Worm (Caenorhabditis elegans): ENCODE results near the gene eri-3.

Gene eri-3

DNA sequence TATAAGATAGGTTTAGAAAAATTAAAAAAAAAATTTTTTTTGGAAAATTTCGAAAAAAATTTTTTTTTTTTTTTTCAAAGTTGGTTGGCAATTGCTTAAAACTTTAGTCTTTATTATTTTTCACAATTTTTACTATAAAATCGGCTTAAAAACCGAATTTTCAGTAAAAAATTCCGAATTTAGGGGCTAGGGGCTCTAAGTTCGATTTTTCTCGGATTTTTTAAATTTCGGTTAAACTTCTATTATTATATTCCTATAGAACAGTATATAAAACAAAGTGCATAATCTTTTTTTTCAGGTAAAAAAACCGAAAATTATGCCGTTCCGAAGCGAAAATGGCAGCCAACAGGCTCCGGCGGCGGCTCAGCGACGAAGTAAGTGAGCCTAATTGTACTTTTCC is 13.2 kb downstream of the eri-3 start, which contains the start of gene pod-2:
Gene pod-2 (plus strand): TSS at position 301 of the 400 bp plus-strand sequence.
- TF ChIP-seq W03F9.2 (tag; optimal IDR thresholded peaks at IDR 0.05), result no peak
- no peak for TF ChIP-seq him-1 (tag; optimal IDR thresholded peaks at IDR 0.05)

ce11 chrII:1138618-1139017 is 15.3 kb downstream of the eri-3 start:
- TF ChIP-seq him-1 (tag; optimal IDR thresholded peaks at IDR 0.05) (no peak), dao-5 (tag; optimal IDR thresholded peaks at IDR 0.05) (no peak), W03F9.2 (tag; optimal IDR thresholded peaks at IDR 0.05) (no peak)

DNA sequence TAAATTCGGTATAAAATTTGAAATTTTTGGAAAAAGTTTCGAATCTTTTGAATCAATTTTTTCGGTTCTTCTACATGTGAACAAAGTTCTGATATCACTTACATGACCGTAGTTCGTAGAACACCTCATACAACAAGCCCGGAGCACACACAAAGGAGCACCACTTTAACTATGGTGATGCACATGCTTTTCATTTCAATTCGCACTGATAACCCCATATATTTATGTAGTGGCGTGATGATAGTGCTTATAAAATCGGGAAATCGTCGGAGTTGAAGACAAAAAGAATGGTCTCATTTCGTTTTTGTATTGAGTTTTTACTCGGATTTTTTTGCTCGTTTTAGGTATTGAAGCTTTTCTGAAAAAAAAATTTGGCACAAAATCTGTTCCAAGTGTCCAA is 17.4 kb downstream of the eri-3 start, which contains the start of gene W09B6.4:
Gene W09B6.4 (minus strand): TSS at position 151 of the 400 bp plus-strand sequence.
- TF ChIP-seq W03F9.2 (tag; optimal IDR thresholded peaks at IDR 0.05), result no peak
- no peak for TF ChIP-seq him-1 (tag; optimal IDR thresholded peaks at IDR 0.05)
- no peak for TF ChIP-seq dao-5 (tag; optimal IDR thresholded peaks at IDR 0.05)

- TF ChIP-seq W03F9.2 (tag; optimal IDR thresholded peaks at IDR 0.05) (no peak), dao-5 (tag; optimal IDR thresholded peaks at IDR 0.05) (no peak), him-1 (tag; optimal IDR thresholded peaks at IDR 0.05) (no peak)
These were observed 18.6 kb downstream of the eri-3 start for ce11 chrII:1141720-1142574.

DNA sequence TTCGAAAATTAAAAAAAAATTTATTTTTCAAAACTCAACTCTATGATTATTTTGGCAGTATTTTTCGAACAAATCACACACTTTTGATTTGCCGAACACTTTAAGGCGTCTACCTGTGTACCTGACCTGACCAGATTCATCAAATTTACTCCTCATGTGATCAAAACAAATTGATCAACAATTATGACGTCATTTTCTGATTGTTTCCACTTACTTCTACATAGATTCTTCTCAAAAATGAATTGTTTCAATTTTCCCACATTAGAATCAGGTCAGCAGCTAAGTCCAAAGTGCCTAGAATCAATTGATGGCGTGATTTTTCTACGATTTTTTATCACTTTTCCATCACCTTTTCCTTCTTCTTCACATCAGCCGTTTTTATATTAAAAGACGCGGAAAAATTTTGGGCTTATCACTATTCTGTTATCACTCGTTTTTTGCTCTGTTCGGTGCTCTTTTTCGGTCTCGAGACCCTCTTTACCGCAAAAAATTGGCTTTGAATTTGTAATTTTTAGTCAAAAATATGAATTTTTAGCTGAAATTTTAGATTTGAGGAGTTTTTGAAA is 19.9 kb downstream of the eri-3 start:
- TF ChIP-seq W03F9.2 (tag; optimal IDR thresholded peaks at IDR 0.05) (no peak), dao-5 (tag; optimal IDR thresholded peaks at IDR 0.05) (no peak), him-1 (tag; optimal IDR thresholded peaks at IDR 0.05) (no peak)

DNA sequence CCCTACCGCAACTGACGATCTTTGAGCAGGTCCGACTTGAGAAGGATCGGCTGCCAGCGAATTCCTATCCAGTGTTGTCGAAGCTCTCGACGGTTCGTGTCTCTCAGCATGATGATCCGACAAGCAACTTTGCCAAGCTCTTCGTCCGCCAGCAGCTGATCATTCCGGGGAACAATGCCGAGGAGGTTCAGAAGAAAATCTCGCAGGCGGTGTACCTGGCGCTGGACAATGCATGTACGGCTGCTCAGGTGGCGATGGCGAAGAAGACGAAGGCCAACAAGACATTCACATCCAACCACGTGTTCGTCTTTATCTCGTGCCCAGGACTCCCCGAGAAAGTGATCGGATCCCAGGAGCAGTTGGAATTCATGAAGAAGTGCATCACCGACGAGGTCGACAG is 26.1 kb downstream of the eri-3 start:
- TF ChIP-seq him-1 (tag; optimal IDR thresholded peaks at IDR 0.05) (no peak), dao-5 (tag; optimal IDR thresholded peaks at IDR 0.05) (no peak), W03F9.2 (tag; optimal IDR thresholded peaks at IDR 0.05) (no peak)

DNA sequence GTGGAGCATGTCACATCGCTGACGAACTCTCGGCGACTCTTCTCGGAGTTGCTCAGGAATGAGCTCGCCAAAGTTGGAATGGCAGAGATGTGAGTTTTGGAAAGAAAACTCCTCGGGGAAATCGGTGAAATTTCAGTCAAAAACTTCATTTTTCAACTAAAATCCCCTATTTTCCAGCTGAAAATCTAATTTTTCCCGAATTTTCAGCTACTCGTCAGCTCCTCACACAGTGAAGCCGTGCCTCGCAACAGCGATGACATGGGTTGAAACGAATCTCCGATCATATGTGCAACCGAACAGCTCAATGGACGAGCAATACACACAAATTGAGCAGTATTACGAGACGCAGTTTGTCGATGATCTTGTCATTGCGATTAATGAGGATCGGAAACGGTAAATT is 28.5 kb downstream of the eri-3 start:
- TF ChIP-seq dao-5 (tag; optimal IDR thresholded peaks at IDR 0.05) (no peak), W03F9.2 (tag; optimal IDR thresholded peaks at IDR 0.05) (no peak), him-1 (tag; optimal IDR thresholded peaks at IDR 0.05) (no peak)

DNA sequence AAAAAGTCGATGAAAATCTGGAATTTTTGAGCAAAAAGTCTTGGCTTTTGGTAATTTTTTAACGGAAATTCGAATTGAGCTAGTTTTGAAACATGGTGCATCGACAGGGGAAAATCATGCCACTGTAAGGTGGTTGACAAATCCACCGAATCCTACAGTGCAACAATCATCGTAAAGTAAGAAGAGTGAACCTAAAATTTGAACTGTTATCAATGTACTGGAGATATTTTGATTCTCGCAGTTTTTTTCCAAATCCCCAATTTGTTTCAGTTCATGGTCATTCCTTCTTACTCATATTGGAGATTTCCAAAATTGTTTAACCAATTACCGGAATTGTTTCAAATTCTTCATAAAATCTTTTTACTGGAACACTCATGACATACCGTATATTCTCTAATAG is 29.4 kb downstream of the eri-3 start:
- TF ChIP-seq dao-5 (tag; optimal IDR thresholded peaks at IDR 0.05) (no peak), W03F9.2 (tag; optimal IDR thresholded peaks at IDR 0.05) (no peak)

ce11 chrII:1153299-1153698 is 30.0 kb downstream of the eri-3 start:
- no peak for TF ChIP-seq him-1 (tag; optimal IDR thresholded peaks at IDR 0.05)
- no peak for TF ChIP-seq W03F9.2 (tag; optimal IDR thresholded peaks at IDR 0.05)
- no peak for TF ChIP-seq dao-5 (tag; optimal IDR thresholded peaks at IDR 0.05)

DNA sequence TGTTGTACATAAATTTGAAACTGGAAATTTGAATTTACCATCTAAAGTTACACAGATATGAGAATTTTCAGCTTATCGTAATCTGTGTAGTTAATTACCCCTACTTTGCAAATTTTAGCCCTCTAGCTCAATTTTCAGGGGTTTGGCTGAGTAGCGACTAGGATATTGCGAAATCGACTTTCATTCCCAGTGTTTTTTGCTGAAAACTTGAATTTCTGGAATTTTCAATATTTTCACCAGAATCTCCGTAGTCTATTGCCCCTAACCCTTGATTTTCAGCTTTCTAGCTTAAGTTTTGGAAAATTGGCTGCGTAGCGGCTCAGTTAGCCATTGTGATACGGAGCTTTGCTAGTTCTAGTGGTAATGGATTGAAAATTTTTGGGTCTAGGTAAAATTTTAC is 33.8 kb downstream of the eri-3 start:
- TF ChIP-seq him-1 (tag; optimal IDR thresholded peaks at IDR 0.05), result no peak

DNA sequence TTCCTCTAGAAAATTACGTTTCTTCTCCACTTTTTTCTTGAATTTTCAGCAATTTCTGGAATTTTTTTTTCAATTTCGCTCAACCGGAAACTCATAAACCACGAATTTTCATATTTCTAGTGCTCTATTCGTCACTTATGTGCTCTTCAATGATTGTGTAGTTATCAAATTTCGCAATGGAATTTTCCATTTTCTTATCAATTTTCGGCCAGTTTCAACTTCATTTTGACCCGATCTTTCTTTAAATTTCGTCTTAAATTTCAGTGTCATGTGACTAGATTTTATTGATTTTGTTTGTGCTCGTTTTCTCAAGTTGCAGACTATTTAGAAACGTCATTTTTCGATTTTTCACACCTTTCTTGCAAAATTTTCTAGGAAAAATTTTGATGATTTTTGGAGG is 36.4 kb downstream of the eri-3 start:
- TF ChIP-seq him-1 (tag; optimal IDR thresholded peaks at IDR 0.05) (no peak), dao-5 (tag; optimal IDR thresholded peaks at IDR 0.05) (no peak), W03F9.2 (tag; optimal IDR thresholded peaks at IDR 0.05) (no peak)

DNA sequence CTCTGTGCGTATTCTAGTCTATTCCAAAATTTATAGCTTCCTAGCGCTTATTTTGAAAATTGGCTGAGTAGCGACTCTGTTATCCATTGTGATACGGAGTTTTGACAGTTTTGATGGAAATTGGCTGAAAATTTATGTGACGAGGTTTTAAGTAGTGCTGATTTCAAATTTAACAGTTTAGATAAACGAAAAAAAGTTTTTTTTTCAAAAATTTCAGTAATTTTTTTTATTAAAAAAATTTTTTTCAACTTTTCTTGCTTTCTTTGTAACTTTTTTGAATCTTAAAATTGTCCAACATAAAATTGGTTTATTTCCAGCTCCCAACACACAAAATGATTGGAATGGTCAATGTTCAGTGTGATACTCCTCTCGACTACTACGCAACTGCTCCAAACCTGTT is 39.9 kb downstream of the eri-3 start, which contains the start of gene T23F4.2:
Gene T23F4.2 (plus strand): TSS at position 301 of the 400 bp plus-strand sequence.
- TF ChIP-seq him-1 (tag; optimal IDR thresholded peaks at IDR 0.05), result no peak
- TF ChIP-seq W03F9.2 (tag; optimal IDR thresholded peaks at IDR 0.05), result no peak
- no peak for TF ChIP-seq dao-5 (tag; optimal IDR thresholded peaks at IDR 0.05)

- no peak for TF ChIP-seq him-1 (tag; optimal IDR thresholded peaks at IDR 0.05)
- no peak for TF ChIP-seq dao-5 (tag; optimal IDR thresholded peaks at IDR 0.05)
- no peak for TF ChIP-seq W03F9.2 (tag; optimal IDR thresholded peaks at IDR 0.05)
These were observed 47.5 kb downstream of the eri-3 start for ce11 chrII:1170842-1171241.

DNA sequence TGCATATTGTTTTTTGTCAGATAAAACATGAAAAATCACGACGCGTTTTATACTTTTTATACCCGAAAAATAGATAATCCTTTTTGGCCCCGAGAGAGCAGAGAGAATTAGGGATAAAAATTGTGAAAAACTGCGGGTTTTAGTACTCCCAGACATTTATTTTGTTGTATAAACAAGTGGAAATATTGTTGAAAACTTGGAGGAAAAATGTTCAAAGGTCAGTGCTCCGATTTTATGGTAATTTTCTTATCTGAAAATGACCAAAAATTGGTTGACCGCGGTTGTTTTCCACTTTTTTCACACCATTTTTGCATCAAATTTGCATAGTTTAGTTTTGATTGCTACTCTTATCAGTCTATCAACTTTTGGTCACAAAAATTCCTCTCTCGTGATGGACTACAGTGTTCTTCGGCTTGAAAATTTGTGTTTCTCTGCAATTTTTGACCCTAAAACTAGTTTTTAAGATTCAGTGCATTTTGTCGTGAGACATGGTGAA is 48.8 kb downstream of the eri-3 start, which contains the start of gene dlhd-1:
Gene dlhd-1 (minus strand): TSS at position 51 of the 496 bp plus-strand sequence.
- TF ChIP-seq him-1 (tag; optimal IDR thresholded peaks at IDR 0.05) (no peak), W03F9.2 (tag; optimal IDR thresholded peaks at IDR 0.05) (no peak)
